Fruit fly (Drosophila melanogaster) S2 (cell line): Measurements from ENCODE around the gene AMPKalpha.

Experiments
- CG8478 ChIP-seq: fragments of >200 bp; optimal IDR thresholded peaks from 2 replicates; lab custom pipeline; 2018
- CTCF ChIP-seq, 2 experiments: fragments of >200 bp; optimal IDR thresholded peaks; 2 replicates each; lab custom pipeline; 2018

Gene AMPKalpha

dm6 chrX:1410312-1410711, 35.0 kb downstream of the AMPKalpha start:
- TF ChIP-seq CG8478 (lab: Kevin White, UChicago) = no peak
- no peak for TF ChIP-seq CTCF (optimal IDR thresholded peaks at IDR 0.05; lab: Kevin White, UChicago)

dm6 chrX:1411225-1411932, 36.0 kb downstream of the AMPKalpha start:
- no peak for TF ChIP-seq CTCF (optimal IDR thresholded peaks at IDR 0.05; lab: Kevin White, UChicago)
- no peak for TF ChIP-seq CG8478 (lab: Kevin White, UChicago)

dm6 chrX:1414269-1414668, 38.9 kb downstream of the AMPKalpha start:
- no peak for TF ChIP-seq CG8478 (lab: Kevin White, UChicago)
- TF ChIP-seq CTCF (optimal IDR thresholded peaks at IDR 0.05; lab: Kevin White, UChicago) = no peak
